Worm (Caenorhabditis elegans) whole organism, late embryonic: ENCODE results near the gene F22E5.23.
"Not testable (repeated sequence)": the region's sequence is repeated elsewhere in the genome, so short reads cannot be mapped to it uniquely, and the experiment has no call there.

Experiments
- C08G9.2 ChIP-seq: sonication (generic microtip); optimal IDR thresholded peaks from 2 replicates; lab custom pipeline; 2016; ENCODE audit warnings: mild to moderate bottlenecking, missing genetic modification characterization, moderate library complexity, missing compliant biosample characterization
- K09A11.1 ChIP-seq: sonication (generic microtip); optimal IDR thresholded peaks from 2 replicates; lab custom pipeline; 2017; ENCODE audit warnings: antibody characterized with exemption, mild to moderate bottlenecking, missing genetic modification characterization, missing compliant biosample characterization; ENCODE audit not compliant: insufficient read depth
- ahr-1 ChIP-seq: sonication (generic microtip); optimal IDR thresholded peaks from 2 replicates; lab custom pipeline; 2016; ENCODE audit warnings: missing genetic modification characterization, missing compliant biosample characterization
- ama-1 ChIP-seq: fragments of 150-350 bp; optimal IDR thresholded peaks from 2 replicates; lab custom pipeline; 2014
- ceh-14 ChIP-seq: sonication (generic microtip); optimal IDR thresholded peaks from 2 replicates; lab custom pipeline; 2016; ENCODE audit warnings: missing genotype, missing genetic modification characterization, missing compliant biosample characterization
- ceh-18 ChIP-seq: sonication (generic microtip); optimal IDR thresholded peaks from 2 replicates; lab custom pipeline; 2016; ENCODE audit warnings: missing genetic modification characterization, missing compliant biosample characterization
- ceh-2 ChIP-seq: sonication (generic microtip); optimal IDR thresholded peaks from 2 replicates; lab custom pipeline; 2016; ENCODE audit warnings: missing genotype, missing genetic modification characterization, missing compliant biosample characterization
- ceh-30 ChIP-seq: fragments of 150-350 bp; optimal IDR thresholded peaks from 2 replicates; lab custom pipeline; 2014; ENCODE audit warnings: missing biosample characterization, missing genetic modification characterization
- ceh-34 ChIP-seq: sonication (generic microtip); optimal IDR thresholded peaks from 2 replicates; lab custom pipeline; 2016; ENCODE audit warnings: mild to moderate bottlenecking, missing genetic modification characterization, missing compliant biosample characterization
- ceh-45 ChIP-seq: fragments of 200-800 bp; sonication (Bioruptor generic); IDR thresholded peaks from 2 replicates; pipeline ENCODE4 v1.3.6; 2022; ENCODE audit warnings: missing genetic modification reagents, missing genetic modification characterization, missing compliant biosample characterization
- ceh-6 ChIP-seq: fragments of 200-800 bp; sonication (Bioruptor generic); optimal IDR thresholded peaks from 2 replicates; lab custom pipeline; 2018; ENCODE audit warnings: mild to moderate bottlenecking, missing genetic modification characterization, missing compliant biosample characterization
- che-1 ChIP-seq: sonication (generic microtip); optimal IDR thresholded peaks from 2 replicates; lab custom pipeline; 2016; ENCODE audit warnings: mild to moderate bottlenecking, missing genetic modification characterization, missing compliant biosample characterization
- elt-4 ChIP-seq: sonication (generic microtip); optimal IDR thresholded peaks from 2 replicates; lab custom pipeline; 2016; ENCODE audit warnings: missing genetic modification characterization, missing compliant biosample characterization
- fax-1 ChIP-seq: sonication (generic microtip); optimal IDR thresholded peaks from 2 replicates; lab custom pipeline; 2016; ENCODE audit warnings: missing genotype, missing genetic modification characterization, missing compliant biosample characterization
- gmeb-2 ChIP-seq: sonication (generic microtip); optimal IDR thresholded peaks from 2 replicates; lab custom pipeline; 2016; ENCODE audit warnings: missing genetic modification characterization, inconsistent platforms, missing compliant biosample characterization
- hlh-13 ChIP-seq: fragments of 200-800 bp; sonication (Bioruptor generic); optimal IDR thresholded peaks from 2 replicates; lab custom pipeline; 2018; ENCODE audit warnings: mild to moderate bottlenecking, missing genetic modification characterization, missing compliant biosample characterization
- hlh-15 ChIP-seq: sonication (generic microtip); optimal IDR thresholded peaks from 2 replicates; lab custom pipeline; 2016; ENCODE audit warnings: missing genetic modification characterization, missing compliant biosample characterization
- hlh-30 ChIP-seq: sonication (generic microtip); optimal IDR thresholded peaks from 2 replicates; lab custom pipeline; 2017; ENCODE audit warnings: antibody characterized with exemption, missing genetic modification characterization, missing compliant biosample characterization; ENCODE audit not compliant: insufficient read depth
- hlh-6 ChIP-seq: sonication (generic microtip); optimal IDR thresholded peaks from 2 replicates; lab custom pipeline; 2016; ENCODE audit warnings: missing genotype, missing genetic modification characterization, missing compliant biosample characterization
- hlh-8 ChIP-seq: sonication (generic microtip); optimal IDR thresholded peaks from 2 replicates; lab custom pipeline; 2016; ENCODE audit warnings: missing genotype, missing genetic modification characterization, missing compliant biosample characterization
- lim-6 ChIP-seq: sonication (generic microtip); optimal IDR thresholded peaks from 2 replicates; lab custom pipeline; 2016; ENCODE audit warnings: missing genetic modification characterization, missing compliant biosample characterization
- madf-2 ChIP-seq: sonication (generic microtip); optimal IDR thresholded peaks from 2 replicates; lab custom pipeline; 2017; ENCODE audit warnings: missing genetic modification characterization, missing compliant biosample characterization
- mec-3 ChIP-seq: sonication (generic microtip); optimal IDR thresholded peaks from 2 replicates; lab custom pipeline; 2016; ENCODE audit warnings: borderline replicate concordance, missing genetic modification characterization, missing compliant biosample characterization
- nfya-1 ChIP-seq: sonication (generic microtip); optimal IDR thresholded peaks from 2 replicates; lab custom pipeline; 2017; ENCODE audit warnings: missing genetic modification characterization, mild to moderate bottlenecking, missing compliant biosample characterization, antibody characterized with exemption, moderate library complexity
- nhr-11 ChIP-seq: fragments of 150-350 bp; optimal IDR thresholded peaks from 2 replicates; lab custom pipeline; 2014; ENCODE audit warnings: missing biosample characterization, missing genetic modification characterization
- nhr-232 ChIP-seq: sonication (generic microtip); optimal IDR thresholded peaks from 2 replicates; lab custom pipeline; 2016; ENCODE audit warnings: missing genetic modification characterization, missing compliant biosample characterization
- odd-2 ChIP-seq: sonication (generic microtip); optimal IDR thresholded peaks from 2 replicates; lab custom pipeline; 2017; ENCODE audit warnings: antibody characterized with exemption, mild to moderate bottlenecking, missing genetic modification characterization, missing compliant biosample characterization
- pax-1 ChIP-seq: fragments of 150-350 bp; optimal IDR thresholded peaks from 2 replicates; lab custom pipeline; 2014; ENCODE audit warnings: missing biosample characterization, missing genetic modification characterization
- pqm-1 ChIP-seq: sonication (generic microtip); optimal IDR thresholded peaks from 2 replicates; lab custom pipeline; 2016; ENCODE audit warnings: missing genetic modification characterization, missing compliant biosample characterization
- ref-2 ChIP-seq: sonication (generic microtip); optimal IDR thresholded peaks from 2 replicates; lab custom pipeline; 2016; ENCODE audit warnings: missing genetic modification characterization, missing compliant biosample characterization
- sdc-2 ChIP-seq: sonication (generic microtip); optimal IDR thresholded peaks from 2 replicates; lab custom pipeline; 2016; ENCODE audit warnings: missing genotype, missing genetic modification characterization, missing compliant biosample characterization
- sox-2 ChIP-seq: fragments of 200-800 bp; sonication (Bioruptor generic); IDR thresholded peaks from 2 replicates; pipeline ENCODE4 v1.3.6; 2022; ENCODE audit warnings: missing genetic modification reagents, missing genetic modification characterization, missing compliant biosample characterization
- sox-4 ChIP-seq: sonication (generic microtip); optimal IDR thresholded peaks from 2 replicates; lab custom pipeline; 2017; ENCODE audit warnings: mild to moderate bottlenecking, missing genetic modification characterization, inconsistent platforms, missing compliant biosample characterization
- syd-9 ChIP-seq: sonication (generic microtip); optimal IDR thresholded peaks from 2 replicates; lab custom pipeline; 2016; ENCODE audit warnings: mild to moderate bottlenecking, missing genetic modification characterization, moderate library complexity, missing compliant biosample characterization
- tbx-2 ChIP-seq: sonication (generic microtip); optimal IDR thresholded peaks from 2 replicates; lab custom pipeline; 2016; ENCODE audit warnings: missing genetic modification characterization, missing compliant biosample characterization
- tbx-7 ChIP-seq: sonication (generic microtip); optimal IDR thresholded peaks from 2 replicates; lab custom pipeline; 2016; ENCODE audit warnings: missing genotype, missing genetic modification characterization, missing compliant biosample characterization
- unc-3 ChIP-seq, 2 experiments: fragments of 200-800 bp in 1 of 2; sonication (Bioruptor generic) in 1 of 2; sonication (generic microtip) in 1 of 2; conservative IDR thresholded peaks in 1 of 2; optimal IDR thresholded peaks in 1 of 2; 2 replicates each; pipeline versions ENCODE4 v1.3.6 to Lab custom; 2016 to 2022; ENCODE audit warnings: missing compliant biosample characterization in 2 of 2, missing genetic modification characterization in 2 of 2, missing genetic modification reagents in 1 of 2
- unc-42 ChIP-seq: sonication (generic microtip); optimal IDR thresholded peaks from 2 replicates; lab custom pipeline; 2016; ENCODE audit warnings: missing genotype, missing genetic modification characterization, missing compliant biosample characterization
- zip-5 ChIP-seq: sonication (generic microtip); optimal IDR thresholded peaks from 2 replicates; lab custom pipeline; 2016; ENCODE audit warnings: missing genetic modification characterization, missing compliant biosample characterization

Gene F22E5.23

DNA sequence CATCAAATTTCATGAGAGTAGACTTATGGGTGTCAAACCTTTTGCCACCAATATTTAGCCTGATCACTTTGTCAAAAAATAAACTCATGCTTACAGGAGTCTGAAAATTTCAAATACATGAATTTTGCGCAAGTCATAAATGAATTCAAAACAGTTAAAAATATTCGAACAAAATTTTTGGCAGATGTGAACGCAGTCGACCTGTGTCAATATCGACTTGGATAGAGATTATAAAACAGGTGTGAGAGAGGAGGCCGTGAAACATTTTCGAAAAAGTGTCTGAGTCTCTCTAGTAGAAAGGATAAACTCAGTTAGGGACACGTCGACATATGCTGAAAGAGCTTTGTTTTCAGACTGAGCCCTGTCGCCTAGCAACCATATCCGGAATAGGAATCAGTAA lies 5.7 kb downstream of the F22E5.23 start, which contains the start of gene F22E5.12:
TSS of gene F22E5.12 (minus strand) at position 101 of the 400 bp plus-strand sequence.
- not testable (repeated sequence) for TF ChIP-seq gmeb-2 (tag; lab: Kevin White, UChicago); nhr-232; hlh-15 (tag; lab: Kevin White, UChicago)
- TF ChIP-seq, all 69 proteins: peak for 0; not testable (repeated sequence) for 69

DNA sequence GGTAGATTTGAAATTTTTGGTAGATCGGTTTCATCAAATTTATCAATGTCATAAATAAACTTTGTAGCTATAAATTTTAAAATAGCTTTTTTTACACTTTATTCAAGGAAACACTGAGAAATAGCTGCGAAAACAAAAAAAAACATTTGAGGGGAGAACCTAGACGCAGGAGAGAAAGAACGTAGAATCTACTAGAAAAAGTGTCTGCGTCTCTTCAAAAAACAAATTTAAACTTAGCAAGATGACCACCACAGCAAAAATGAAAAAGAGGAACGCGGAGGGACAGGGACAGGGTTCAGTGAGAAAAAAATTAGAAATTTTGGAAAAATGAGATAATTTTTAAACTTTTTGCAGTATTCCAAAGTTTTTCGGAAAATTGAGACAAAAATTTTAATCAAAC lies 7.9 kb downstream of the F22E5.23 start:
- TF ChIP-seq odd-2, result no peak
- no peak for TF ChIP-seq ceh-18 (tag; lab: Kevin White, UChicago)
- TF ChIP-seq ceh-34 (tag; lab: Kevin White, UChicago), result no peak
- TF ChIP-seq unc-3 (GFP tag; conservative IDR thresholded peaks at IDR 0.05; lab: Robert Waterston, UW), result no peak
- TF ChIP-seq unc-3 (tag; optimal IDR thresholded peaks at IDR 0.05; lab: Kevin White, UChicago), result no peak
- TF ChIP-seq hlh-30 (tag; lab: Kevin White, UChicago), result no peak
- TF ChIP-seq K09A11.1 (tag; lab: Kevin White, UChicago), result no peak
- no peak for TF ChIP-seq che-1 (tag; lab: Kevin White, UChicago)
- no peak for TF ChIP-seq fax-1 (tag; lab: Kevin White, UChicago)
- no peak for TF ChIP-seq lim-6
- TF ChIP-seq C08G9.2 (tag; lab: Kevin White, UChicago), result no peak
- no peak for TF ChIP-seq pqm-1 (tag; lab: Kevin White, UChicago)
- TF ChIP-seq, all 69 proteins: peak for 0

DNA sequence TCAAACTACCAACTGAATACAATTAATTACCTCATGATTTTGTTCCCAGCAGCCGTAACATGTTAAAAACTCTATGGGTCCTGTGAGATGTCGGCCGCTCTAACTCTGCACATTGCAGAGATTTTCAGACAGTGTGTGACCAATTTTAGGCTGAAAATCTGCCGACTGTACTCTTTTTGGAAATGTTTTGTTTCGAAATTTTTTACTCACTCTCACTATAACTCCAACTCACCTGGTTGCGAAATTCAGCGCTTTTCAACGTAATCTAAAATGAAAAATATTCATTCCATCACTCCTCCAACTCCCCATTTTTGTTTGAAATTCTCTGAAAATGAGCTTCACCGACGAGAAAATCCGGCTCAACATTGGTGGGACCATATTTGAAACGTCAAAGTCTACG lies 8.5 kb downstream of the F22E5.23 start, which contains the start of the genes F22E5.13 and F22E5.6:
TSS of gene F22E5.13 (minus strand) at position 101 of the 400 bp plus-strand sequence.
TSS of gene F22E5.6 (plus strand) at position 297 of the 400 bp plus-strand sequence.
- TF ChIP-seq sox-4 (tag; lab: Kevin White, UChicago), result no peak
- TF ChIP-seq mec-3 (tag; lab: Kevin White, UChicago), result no peak
- TF ChIP-seq pqm-1 (tag; lab: Kevin White, UChicago), result no peak
- TF ChIP-seq ceh-34 (tag; lab: Kevin White, UChicago), result no peak
- TF ChIP-seq tbx-7 (tag; lab: Kevin White, UChicago), result no peak

DNA sequence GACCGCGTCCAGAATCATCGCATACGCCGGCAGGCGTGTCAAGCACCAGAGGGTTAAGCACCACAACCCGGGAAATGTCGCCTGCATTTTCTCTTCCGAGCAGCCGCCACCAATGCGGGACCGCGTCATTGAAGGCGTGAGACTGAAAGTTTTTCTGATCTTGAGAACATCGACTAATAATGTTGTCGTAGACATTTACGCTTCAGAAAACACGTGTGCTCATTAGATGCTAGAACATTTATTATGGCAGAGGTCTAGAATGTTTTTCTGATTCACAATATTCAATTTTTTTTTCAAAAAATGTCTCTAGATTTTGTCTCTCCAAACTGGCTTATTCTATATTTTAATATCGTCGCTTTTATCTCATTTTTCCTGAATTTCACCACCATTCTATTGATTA lies 15.5 kb downstream of the F22E5.23 start, which contains the start of gene sri-47:
TSS of gene sri-47 (plus strand) at position 301 of the 400 bp plus-strand sequence.
- TF ChIP-seq zip-5 (tag; lab: Kevin White, UChicago) (no peak), syd-9 (tag; lab: Kevin White, UChicago) (no peak), tbx-2 (tag; lab: Kevin White, UChicago) (no peak), hlh-6 (no peak), nhr-232 (no peak), K09A11.1 (tag; lab: Kevin White, UChicago) (no peak), sdc-2 (tag; lab: Kevin White, UChicago) (no peak), sox-2 (GFP tag; lab: Robert Waterston, UW) (no peak), ceh-45 (no peak), madf-2 (tag; lab: Kevin White, UChicago) (no peak), ceh-18 (tag; lab: Kevin White, UChicago) (no peak), hlh-15 (tag; lab: Kevin White, UChicago) (no peak), nhr-11 (tag; lab: Kevin White, UChicago) (no peak), ceh-14 (tag; lab: Kevin White, UChicago) (no peak), hlh-8 (tag; lab: Kevin White, UChicago) (no peak)

DNA sequence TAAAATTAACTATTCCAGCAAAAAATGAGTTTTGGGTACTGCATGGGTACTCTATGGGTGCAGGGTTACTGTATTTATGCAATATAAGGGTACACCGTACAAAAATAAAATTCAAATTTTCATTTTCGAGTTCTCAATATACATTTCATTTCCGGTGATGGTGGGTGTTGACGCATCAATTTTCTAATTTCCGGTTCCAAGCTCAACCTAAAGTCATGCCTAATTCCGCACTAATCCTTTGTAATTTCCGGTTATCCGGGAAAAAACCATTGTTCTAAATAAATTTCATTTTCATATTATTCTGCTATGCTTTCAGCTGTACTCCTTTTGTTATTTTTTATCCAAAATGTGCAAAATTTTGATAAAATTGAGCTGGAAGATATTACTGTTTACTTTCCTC lies 18.3 kb downstream of the F22E5.23 start, which contains the start of gene gcy-21:
TSS of gene gcy-21 (plus strand) at position 301 of the 400 bp plus-strand sequence.
- TF ChIP-seq C08G9.2 (tag; lab: Kevin White, UChicago) (no peak), nfya-1 (tag; lab: Kevin White, UChicago) (no peak), elt-4 (no peak), ceh-2 (no peak), ceh-18 (tag; lab: Kevin White, UChicago) (no peak), hlh-13 (GFP tag; lab: Kevin White, UChicago) (no peak), ceh-30 (tag; lab: Kevin White, UChicago) (no peak), unc-42 (no peak), lim-6 (no peak), ama-1 (lab: Kevin White, UChicago) (no peak), ceh-6 (GFP tag; lab: Kevin White, UChicago) (no peak), ahr-1 (tag; lab: Kevin White, UChicago) (no peak), ref-2 (tag; lab: Kevin White, UChicago) (no peak), pax-1 (tag; lab: Kevin White, UChicago) (no peak)
